Worm (Caenorhabditis elegans): ENCODE results near the gene bath-2.

bath-2 gene

ce11 chrII:1890682-1891081, 31.9 kb downstream of the bath-2 start, which contains the start of gene math-9:
TSS of gene math-9 (minus strand) at chrII:1890782.
- TF ChIP-seq ref-2 (tag; optimal IDR thresholded peaks at IDR 0.05) (no peak), odd-2 (tag; optimal IDR thresholded peaks at IDR 0.05) (no peak)

- TF ChIP-seq elt-2 (tag; optimal IDR thresholded peaks at IDR 0.05): no peak
- TF ChIP-seq ceh-48 (tag; optimal IDR thresholded peaks at IDR 0.05): no peak
- no peak for TF ChIP-seq unc-3 (GFP tag; conservative IDR thresholded peaks at IDR 0.05)
- TF ChIP-seq unc-3 (tag; optimal IDR thresholded peaks at IDR 0.05): no peak
- TF ChIP-seq nfya-1 (tag; optimal IDR thresholded peaks at IDR 0.05): no peak
- no peak for TF ChIP-seq ceh-19 (GFP tag; optimal IDR thresholded peaks at IDR 0.05)
- no peak for TF ChIP-seq ceh-6 (GFP tag; optimal IDR thresholded peaks at IDR 0.05)
- no peak for TF ChIP-seq pag-3 (tag; optimal IDR thresholded peaks at IDR 0.05; ENCODE audit: borderline replicate concordance)
- no peak for TF ChIP-seq elt-4 (tag; optimal IDR thresholded peaks at IDR 0.05)
- TF ChIP-seq ceh-22 (tag; optimal IDR thresholded peaks at IDR 0.05): no peak
- TF ChIP-seq nhr-11 (tag; optimal IDR thresholded peaks at IDR 0.05): no peak
- no peak for TF ChIP-seq pax-1 (tag; optimal IDR thresholded peaks at IDR 0.05)
- TF ChIP-seq lin-11 (tag; optimal IDR thresholded peaks at IDR 0.05): no peak
- TF ChIP-seq ama-1 (optimal IDR thresholded peaks at IDR 0.05): no peak
- TF ChIP-seq unc-55 (GFP tag; optimal IDR thresholded peaks at IDR 0.05): no peak
- TF ChIP-seq fax-1 (tag; optimal IDR thresholded peaks at IDR 0.05): no peak
- TF ChIP-seq sox-2 (GFP tag; IDR thresholded peaks at IDR 0.05): no peak
- TF ChIP-seq hlh-6 (tag; optimal IDR thresholded peaks at IDR 0.05): no peak
- no peak for TF ChIP-seq unc-86 (tag; optimal IDR thresholded peaks at IDR 0.05)
- no peak for TF ChIP-seq sox-4 (tag; optimal IDR thresholded peaks at IDR 0.05)
- TF ChIP-seq ceh-30 (tag; optimal IDR thresholded peaks at IDR 0.05): no peak
These were observed 33.5 kb downstream of the bath-2 start, which contains the start of gene math-8 for ce11 chrII:1889071-1889470. TSS of gene math-8 (minus strand) at chrII:1889171.

DNA sequence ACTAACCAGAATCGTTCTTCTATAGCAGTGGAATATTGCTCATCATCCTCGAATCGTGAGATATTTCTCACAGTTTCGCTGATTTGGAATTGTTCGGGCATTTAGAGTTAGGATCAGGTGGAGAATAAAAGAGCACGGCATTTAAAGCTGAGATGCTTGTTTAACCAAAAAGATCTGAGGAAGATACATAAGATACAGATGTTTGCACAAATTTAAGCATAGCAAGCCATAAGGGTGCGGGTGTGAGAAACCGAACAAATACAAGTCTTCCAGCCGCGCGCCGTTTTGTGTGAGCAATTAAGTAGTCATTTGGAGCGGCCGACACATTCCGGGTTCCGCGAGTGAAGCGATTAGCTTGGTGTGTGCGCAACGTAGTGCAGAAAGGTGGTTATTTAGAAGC, 36.2 kb downstream of the bath-2 start, which contains the start of gene math-7:
math-7 (minus strand) TSS at position 101 of the 400 bp plus-strand sequence.
- TF ChIP-seq elt-4 (tag; optimal IDR thresholded peaks at IDR 0.05): no peak
- no peak for TF ChIP-seq unc-3 (GFP tag; conservative IDR thresholded peaks at IDR 0.05)
- no peak for TF ChIP-seq unc-3 (tag; optimal IDR thresholded peaks at IDR 0.05)
- TF ChIP-seq che-1 (tag; optimal IDR thresholded peaks at IDR 0.05): no peak
- TF ChIP-seq hlh-30 (tag; optimal IDR thresholded peaks at IDR 0.05; ENCODE audit: insufficient read depth): no peak
- TF ChIP-seq T23F11.4 (GFP tag; optimal IDR thresholded peaks at IDR 0.05): no peak
- no peak for TF ChIP-seq pat-9 (tag; optimal IDR thresholded peaks at IDR 0.05)
- TF ChIP-seq unc-42 (tag; optimal IDR thresholded peaks at IDR 0.05): no peak
- no peak for TF ChIP-seq K09A11.1 (tag; optimal IDR thresholded peaks at IDR 0.05; ENCODE audit: insufficient read depth)
- no peak for TF ChIP-seq lim-6 (tag; optimal IDR thresholded peaks at IDR 0.05)
- TF ChIP-seq hlh-15 (tag; optimal IDR thresholded peaks at IDR 0.05): no peak
- TF ChIP-seq ets-4 (tag; optimal IDR thresholded peaks at IDR 0.05): no peak
- no peak for TF ChIP-seq pag-3 (tag; optimal IDR thresholded peaks at IDR 0.05; ENCODE audit: borderline replicate concordance)
- no peak for TF ChIP-seq hlh-13 (GFP tag; optimal IDR thresholded peaks at IDR 0.05)
- TF ChIP-seq ceh-14 (tag; optimal IDR thresholded peaks at IDR 0.05): no peak
- TF ChIP-seq madf-2 (tag; optimal IDR thresholded peaks at IDR 0.05): no peak

DNA sequence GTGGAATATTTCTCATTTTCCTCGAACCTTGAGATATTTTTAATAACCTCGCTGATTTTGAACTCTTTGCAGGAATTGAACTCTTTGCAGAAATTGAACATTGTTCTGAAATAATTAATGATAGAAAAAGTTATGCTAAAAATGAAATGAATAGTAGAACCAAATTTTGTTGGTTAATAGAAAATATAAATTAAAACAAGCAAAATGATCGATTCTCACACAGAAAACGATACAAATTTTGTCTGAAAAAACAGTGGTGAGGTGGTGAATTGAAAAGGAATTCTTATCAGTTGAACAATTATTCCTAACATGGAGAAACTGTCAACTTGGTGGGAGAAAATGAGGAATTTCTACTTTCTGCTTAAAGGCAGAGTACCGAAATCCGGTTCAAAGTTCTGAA, 37.9 kb downstream of the bath-2 start, which contains the start of gene math-6:
math-6 (minus strand) TSS at position 101 of the 400 bp plus-strand sequence.
- TF ChIP-seq elt-2 (tag; optimal IDR thresholded peaks at IDR 0.05): no peak
- TF ChIP-seq hlh-8 (tag; optimal IDR thresholded peaks at IDR 0.05): no peak
- TF ChIP-seq pqm-1 (tag; optimal IDR thresholded peaks at IDR 0.05): no peak
- TF ChIP-seq dve-1 (tag; optimal IDR thresholded peaks at IDR 0.05): no peak
- no peak for TF ChIP-seq ceh-9 (tag; optimal IDR thresholded peaks at IDR 0.05)
- no peak for TF ChIP-seq hlh-13 (GFP tag; optimal IDR thresholded peaks at IDR 0.05)
- no peak for TF ChIP-seq zip-5 (tag; optimal IDR thresholded peaks at IDR 0.05)
- no peak for TF ChIP-seq rnt-1 (tag; optimal IDR thresholded peaks at IDR 0.05)
- no peak for TF ChIP-seq hlh-30 (tag; optimal IDR thresholded peaks at IDR 0.05; ENCODE audit: insufficient read depth)
- TF ChIP-seq hlh-6 (tag; optimal IDR thresholded peaks at IDR 0.05): no peak
- TF ChIP-seq unc-86 (tag; optimal IDR thresholded peaks at IDR 0.05): no peak
- TF ChIP-seq ceh-22 (tag; optimal IDR thresholded peaks at IDR 0.05): no peak
- TF ChIP-seq sox-2 (GFP tag; IDR thresholded peaks at IDR 0.05): no peak
- TF ChIP-seq gmeb-2 (tag; optimal IDR thresholded peaks at IDR 0.05): no peak
- no peak for TF ChIP-seq ceh-31 (tag; optimal IDR thresholded peaks at IDR 0.05)
- TF ChIP-seq npax-4 (tag; optimal IDR thresholded peaks at IDR 0.05): no peak
- no peak for TF ChIP-seq elt-4 (tag; optimal IDR thresholded peaks at IDR 0.05)
- TF ChIP-seq T23F11.4 (GFP tag; optimal IDR thresholded peaks at IDR 0.05): no peak
- no peak for TF ChIP-seq C08G9.2 (tag; optimal IDR thresholded peaks at IDR 0.05)
- TF ChIP-seq ceh-48 (tag; optimal IDR thresholded peaks at IDR 0.05): no peak
